Worm (Caenorhabditis elegans) whole organism, early embryonic: ENCODE results near the gene cls-3.

Source experiments
- ama-1 ChIP-seq: fragments of 150-350 bp; optimal IDR thresholded peaks from 2 replicates; lab custom pipeline; 2014
- flt-1 ChIP-seq: fragments of 200-800 bp; sonication (Bioruptor generic); IDR thresholded peaks from 2 replicates; pipeline ENCODE4 v1.3.6; 2022; ENCODE audit warnings: missing genetic modification characterization, missing compliant biosample characterization
- scrt-1 ChIP-seq: fragments of 200-800 bp; sonication (Bioruptor generic); IDR thresholded peaks from 2 replicates; pipeline ENCODE4 v1.3.6; 2022; ENCODE audit warnings: missing genetic modification characterization, missing compliant biosample characterization
- tbx-11 ChIP-seq: fragments of 200-800 bp; sonication (Bioruptor generic); IDR thresholded peaks from 2 replicates; pipeline ENCODE4 v1.3.6; 2022; ENCODE audit warnings: missing genetic modification characterization, missing compliant biosample characterization
- tra-4 ChIP-seq: sonication (generic microtip); optimal IDR thresholded peaks from 2 replicates; lab custom pipeline; 2017; ENCODE audit warnings: missing genetic modification characterization, missing compliant biosample characterization

DNA sequence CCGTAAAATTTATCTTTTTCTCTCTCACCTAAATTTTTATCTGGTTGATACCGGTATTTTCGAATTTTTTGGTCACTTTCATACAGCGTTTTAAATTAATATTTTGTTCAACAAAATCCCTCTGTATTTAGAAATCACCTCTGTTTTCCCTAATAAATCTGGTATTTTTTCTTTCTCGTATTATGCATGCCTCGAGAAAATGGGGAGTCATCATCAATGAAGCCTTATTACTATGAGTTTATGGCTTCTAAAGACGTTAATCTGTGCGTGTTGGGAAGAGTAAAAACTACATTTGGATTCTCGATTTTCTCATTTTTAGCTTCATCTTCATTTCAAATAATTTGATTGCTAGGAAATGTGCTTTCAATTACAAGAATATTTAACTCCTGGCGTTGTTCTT is 5.2 kb downstream of the cls-3 start, which contains the start of gene ZC84.7:
- TF ChIP-seq tbx-11 (GFP tag; lab: Robert Waterston, UW) (no peak), tra-4 (tag; lab: Kevin White, UChicago) (no peak), ama-1 (lab: Kevin White, UChicago) (no peak), flt-1 (GFP tag; lab: Robert Waterston, UW) (no peak), scrt-1 (no peak)
